Worm (Caenorhabditis elegans) whole organism, early embryonic: ENCODE results near the gene unc-44.

Source experiments
- B0310.2 ChIP-seq: sonication (generic microtip); optimal IDR thresholded peaks from 2 replicates; lab custom pipeline; 2016; ENCODE audit warnings: mild to moderate bottlenecking, missing genetic modification characterization, missing compliant biosample characterization
- aly-1 ChIP-seq: sonication (generic microtip); optimal IDR thresholded peaks from 2 replicates; lab custom pipeline; 2016; ENCODE audit warnings: missing genetic modification characterization, missing compliant biosample characterization
- ama-1 ChIP-seq: fragments of 150-350 bp; optimal IDR thresholded peaks from 2 replicates; lab custom pipeline; 2014
- ceh-13 ChIP-seq: fragments of 200-800 bp; sonication (Bioruptor generic); optimal IDR thresholded peaks from 2 replicates; lab custom pipeline; 2018; ENCODE audit warnings: mild to moderate bottlenecking, missing genetic modification characterization, missing compliant biosample characterization
- ceh-36 ChIP-seq: sonication (generic microtip); optimal IDR thresholded peaks from 2 replicates; lab custom pipeline; 2016; ENCODE audit warnings: missing genetic modification characterization, inconsistent platforms, missing compliant biosample characterization
- ets-7 ChIP-seq: sonication (generic microtip); optimal IDR thresholded peaks from 2 replicates; lab custom pipeline; 2016; ENCODE audit warnings: missing genotype, missing genetic modification characterization, missing compliant biosample characterization
- flt-1 ChIP-seq: fragments of 200-800 bp; sonication (Bioruptor generic); IDR thresholded peaks from 2 replicates; pipeline ENCODE4 v1.3.6; 2022; ENCODE audit warnings: missing genetic modification characterization, missing compliant biosample characterization
- hmbx-1 ChIP-seq: sonication (generic microtip); optimal IDR thresholded peaks from 2 replicates; lab custom pipeline; 2016; ENCODE audit warnings: mild to moderate bottlenecking, missing genetic modification characterization, missing compliant biosample characterization
- hnd-1 ChIP-seq: sonication (generic microtip); optimal IDR thresholded peaks from 2 replicates; lab custom pipeline; 2016; ENCODE audit warnings: missing genetic modification characterization, missing compliant biosample characterization
- pes-1 ChIP-seq: fragments of 200-800 bp; sonication (Bioruptor generic); IDR thresholded peaks from 2 replicates; pipeline ENCODE4 v1.3.6; 2022; ENCODE audit warnings: missing genetic modification reagents, missing genetic modification characterization, missing compliant biosample characterization
- sea-1 ChIP-seq: fragments of 200-800 bp; sonication (Bioruptor generic); conservative IDR thresholded peaks from 2 replicates; pipeline ENCODE4 v1.3.6; 2022; ENCODE audit warnings: missing genetic modification characterization, missing compliant biosample characterization
- tbx-11 ChIP-seq: fragments of 200-800 bp; sonication (Bioruptor generic); IDR thresholded peaks from 2 replicates; pipeline ENCODE4 v1.3.6; 2022; ENCODE audit warnings: missing genetic modification characterization, missing compliant biosample characterization
- tbx-37 ChIP-seq: fragments of 200-800 bp; sonication (Bioruptor generic); conservative IDR thresholded peaks from 2 replicates; pipeline ENCODE4 v1.3.6; 2022; ENCODE audit warnings: missing genetic modification reagents, missing genetic modification characterization, missing compliant biosample characterization
- tra-4 ChIP-seq: sonication (generic microtip); optimal IDR thresholded peaks from 2 replicates; lab custom pipeline; 2017; ENCODE audit warnings: missing genetic modification characterization, missing compliant biosample characterization

DNA sequence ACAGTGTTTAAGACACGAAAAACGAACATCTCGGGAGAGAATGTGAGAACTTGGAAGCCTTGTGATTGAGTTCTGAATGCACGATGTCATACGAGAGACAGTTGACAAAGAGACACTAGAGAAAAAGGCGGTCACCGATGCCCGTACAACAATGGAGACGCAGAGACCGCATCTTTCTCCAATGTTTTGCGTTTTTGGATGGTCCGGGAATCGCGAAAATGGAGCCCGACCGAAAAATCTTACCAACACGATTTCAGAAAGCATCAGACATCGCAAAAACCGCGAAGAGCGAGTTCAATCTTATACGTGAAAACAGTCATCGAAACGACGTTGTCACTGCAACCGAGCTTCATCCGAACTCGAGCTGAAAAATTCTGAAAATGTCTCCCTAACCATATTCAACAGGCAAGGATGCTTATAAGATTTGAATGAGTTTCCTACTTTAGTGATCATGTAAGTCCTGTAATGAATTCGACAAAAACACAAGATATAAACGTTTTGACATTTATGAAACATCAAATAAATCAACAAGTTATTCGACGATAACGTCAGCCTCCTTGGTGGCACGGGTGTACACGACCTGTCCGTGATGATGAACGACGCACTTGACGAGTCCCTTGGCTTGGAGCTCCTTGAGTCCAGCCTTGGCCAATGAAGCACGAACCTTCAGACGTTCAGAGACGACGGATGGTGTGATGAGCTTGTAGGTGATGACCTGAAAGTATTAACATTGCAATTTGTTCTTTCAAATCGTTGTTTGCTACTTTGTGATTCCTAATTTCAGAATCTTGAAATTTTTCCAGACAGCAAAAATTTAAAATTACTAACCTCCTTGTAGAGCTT is 28.5 kb upstream of the unc-44 start, which contains the start of gene inx-7:
- TF ChIP-seq ama-1 (lab: Kevin White, UChicago) (no peak), tbx-37 (no peak), tbx-11 (GFP tag; lab: Robert Waterston, UW) (no peak), B0310.2 (tag; lab: Kevin White, UChicago) (no peak), sea-1 (GFP tag; lab: Robert Waterston, UW) (no peak), aly-1 (no peak), flt-1 (GFP tag; lab: Robert Waterston, UW) (no peak), tra-4 (no peak), pes-1 (no peak), hnd-1 (no peak), hmbx-1 (tag; lab: Kevin White, UChicago) (no peak), ceh-13 (GFP tag; lab: Kevin White, UChicago) (no peak), ceh-36 (tag; lab: Kevin White, UChicago) (no peak), ets-7 (tag; lab: Kevin White, UChicago) (no peak)
